Worm (Caenorhabditis elegans): Measurements from ENCODE around the gene nhr-52.

DNA sequence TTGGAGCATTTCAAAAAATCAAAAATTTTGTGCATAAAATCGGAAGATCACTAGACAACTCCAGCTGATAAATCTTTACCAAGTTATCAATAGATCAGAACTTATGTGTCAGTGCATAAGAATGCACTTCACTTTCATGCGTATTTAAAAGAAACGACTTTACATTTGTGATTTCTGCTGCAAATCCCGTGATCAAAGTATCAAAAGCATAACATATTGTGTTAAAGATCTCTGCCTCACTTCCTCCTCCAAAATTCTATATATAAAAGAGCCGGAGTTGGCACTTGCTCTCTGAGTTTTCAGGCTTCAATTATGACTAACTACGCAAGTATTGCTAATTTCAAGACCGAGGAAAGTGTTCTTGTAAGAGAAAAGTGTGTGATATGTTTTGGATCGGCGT, 16.4 kb downstream of the nhr-52 start, which contains the start of gene nhr-198:
- TF ChIP-seq pqm-1 (tag; optimal IDR thresholded peaks at IDR 0.05) (no peak), ttx-3 (tag; optimal IDR thresholded peaks at IDR 0.05) (no peak)

Measured in whole organism, late embryonic.